Worm (Caenorhabditis elegans): ENCODE results near the gene kin-21.

- no peak for TF ChIP-seq tab-1 (GFP tag; IDR thresholded peaks at IDR 0.05)
- no peak for TF ChIP-seq med-1 (GFP tag; optimal IDR thresholded peaks at IDR 0.05; ENCODE audit: insufficient read depth)
- TF ChIP-seq ztf-23 (GFP tag; IDR thresholded peaks at IDR 0.05) = no peak
- no peak for TF ChIP-seq flt-1 (GFP tag; IDR thresholded peaks at IDR 0.05)
- no peak for TF ChIP-seq ref-1 (GFP tag; conservative IDR thresholded peaks at IDR 0.05)
- no peak for TF ChIP-seq ztf-29 (GFP tag; IDR thresholded peaks at IDR 0.05)
- no peak for TF ChIP-seq T22C8.4 (GFP tag; IDR thresholded peaks at IDR 0.05)
- no peak for TF ChIP-seq cog-1 (tag; optimal IDR thresholded peaks at IDR 0.05)
Observed at ce11 chrIV:9840984-9841590, 8.4 kb downstream of the kin-21 start, which contains the start of the genes kin-24 and msp-56.

Data from whole organism, midembryonic.